Worm (Caenorhabditis elegans) whole organism, L4 larva: ENCODE data around the gene mig-22.

Experiments
- D1046.2 ChIP-seq: fragments of 200-800 bp; sonication (Bioruptor generic); IDR thresholded peaks from 2 replicates; pipeline ENCODE4 v1.3.6; 2022; ENCODE audit warnings: missing genetic modification characterization, missing compliant biosample characterization
- F37D6.2 ChIP-seq: sonication (generic microtip); optimal IDR thresholded peaks from 2 replicates; lab custom pipeline; 2016; ENCODE audit warnings: mild to moderate bottlenecking, missing genetic modification characterization, missing compliant biosample characterization
- ces-1 ChIP-seq: fragments of 150-350 bp; sonication (generic microtip); optimal IDR thresholded peaks from 4 replicates; lab custom pipeline; 2014; ENCODE audit warnings: missing biosample characterization, missing genetic modification reagents, missing genetic modification characterization
- mep-1 ChIP-seq: fragments of 150-350 bp; sonication (generic microtip); optimal IDR thresholded peaks from 3 replicates; lab custom pipeline; 2014; ENCODE audit warnings: missing biosample characterization, missing genetic modification characterization
- nhr-28 ChIP-seq: fragments of 150-350 bp; optimal IDR thresholded peaks from 2 replicates; lab custom pipeline; 2014; ENCODE audit warnings: missing biosample characterization, missing genetic modification characterization
- nhr-77 ChIP-seq: fragments of 150-350 bp; optimal IDR thresholded peaks from 2 replicates; lab custom pipeline; 2014; ENCODE audit warnings: missing biosample characterization, missing genetic modification characterization
- snpc-1.2 ChIP-seq: fragments of 200-800 bp; sonication (Bioruptor generic); IDR thresholded peaks from 2 replicates; pipeline ENCODE4 v1.3.6; 2022; ENCODE audit warnings: missing genetic modification reagents, missing genetic modification characterization, missing compliant biosample characterization

- TF ChIP-seq ces-1 (GFP tag; lab: Kevin White, UChicago) (no peak), mep-1 (tag; lab: Kevin White, UChicago) (no peak), D1046.2 (no peak), F37D6.2 (tag; lab: Kevin White, UChicago) (no peak), nhr-28 (tag; lab: Kevin White, UChicago) (no peak), nhr-77 (no peak), snpc-1.2 (no peak)
These were observed 34.3 kb upstream of the mig-22 start for ce11 chrIII:8801352-8801863.
